Worm (Caenorhabditis elegans) whole organism, L4/young adult: ENCODE measurements around the gene srw-137.

Source experiments
- W03F9.2 ChIP-seq: fragments of 150-350 bp; optimal IDR thresholded peaks from 2 replicates; lab custom pipeline; 2014; ENCODE audit warnings: missing biosample characterization, missing genetic modification characterization
- dao-5 ChIP-seq: sonication (generic microtip); optimal IDR thresholded peaks from 2 replicates; lab custom pipeline; 2016; ENCODE audit warnings: missing genotype, missing genetic modification characterization, moderate library complexity, missing compliant biosample characterization

DNA sequence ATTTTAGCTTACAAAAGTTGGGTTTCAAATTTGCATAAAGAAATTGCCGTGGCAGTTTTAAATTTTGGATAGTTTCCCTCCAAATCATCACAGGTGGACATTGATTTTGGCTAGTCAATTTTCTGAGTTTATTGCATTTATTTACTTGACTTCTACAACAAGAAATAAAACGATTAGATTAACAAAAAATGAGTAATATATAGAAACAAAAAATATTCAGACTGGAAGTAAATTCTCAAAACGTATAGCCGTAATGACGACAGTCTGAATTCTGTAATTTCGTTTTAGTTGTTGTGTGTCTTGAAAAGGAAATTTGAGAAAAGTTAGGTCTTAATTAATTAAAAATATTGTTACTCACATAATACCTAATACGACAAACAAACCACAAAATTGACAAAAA, 5.3 kb downstream of the srw-137 start, which contains the start of gene srw-141:
- TF ChIP-seq W03F9.2 (tag; lab: Kevin White, UChicago), result no peak
- no peak for TF ChIP-seq dao-5 (tag; lab: Kevin White, UChicago)
